Worm (Caenorhabditis elegans): ENCODE data around the gene D1053.2.

D1053.2 gene

ce11 chrX:11726450-11726849 lies 1.5 kb upstream of the D1053.2 start:
- TF ChIP-seq ztf-29 (GFP tag; IDR thresholded peaks at IDR 0.05): no peak
- TF ChIP-seq ref-1 (GFP tag; conservative IDR thresholded peaks at IDR 0.05): no peak
- no peak for TF ChIP-seq ztf-23 (GFP tag; IDR thresholded peaks at IDR 0.05)
- TF ChIP-seq cog-1 (tag; optimal IDR thresholded peaks at IDR 0.05): no peak
- no peak for TF ChIP-seq flt-1 (GFP tag; IDR thresholded peaks at IDR 0.05)
- no peak for TF ChIP-seq tab-1 (GFP tag; IDR thresholded peaks at IDR 0.05)
- TF ChIP-seq klf-2 (GFP tag; conservative IDR thresholded peaks at IDR 0.05): no peak
- TF ChIP-seq T22C8.4 (GFP tag; IDR thresholded peaks at IDR 0.05): no peak
- no peak for TF ChIP-seq med-1 (GFP tag; optimal IDR thresholded peaks at IDR 0.05; ENCODE audit: insufficient read depth)

- TF ChIP-seq ztf-29 (GFP tag; IDR thresholded peaks at IDR 0.05): no peak
- no peak for TF ChIP-seq cog-1 (tag; optimal IDR thresholded peaks at IDR 0.05)
- no peak for TF ChIP-seq klf-2 (GFP tag; conservative IDR thresholded peaks at IDR 0.05)
- no peak for TF ChIP-seq ref-1 (GFP tag; conservative IDR thresholded peaks at IDR 0.05)
- TF ChIP-seq tab-1 (GFP tag; IDR thresholded peaks at IDR 0.05): no peak
- no peak for TF ChIP-seq ztf-23 (GFP tag; IDR thresholded peaks at IDR 0.05)
- no peak for TF ChIP-seq med-1 (GFP tag; optimal IDR thresholded peaks at IDR 0.05; ENCODE audit: insufficient read depth)
- TF ChIP-seq flt-1 (GFP tag; IDR thresholded peaks at IDR 0.05): no peak
- TF ChIP-seq T22C8.4 (GFP tag; IDR thresholded peaks at IDR 0.05): no peak
These were observed 4.8 kb downstream of the D1053.2 start for ce11 chrX:11732752-11733151.

DNA sequence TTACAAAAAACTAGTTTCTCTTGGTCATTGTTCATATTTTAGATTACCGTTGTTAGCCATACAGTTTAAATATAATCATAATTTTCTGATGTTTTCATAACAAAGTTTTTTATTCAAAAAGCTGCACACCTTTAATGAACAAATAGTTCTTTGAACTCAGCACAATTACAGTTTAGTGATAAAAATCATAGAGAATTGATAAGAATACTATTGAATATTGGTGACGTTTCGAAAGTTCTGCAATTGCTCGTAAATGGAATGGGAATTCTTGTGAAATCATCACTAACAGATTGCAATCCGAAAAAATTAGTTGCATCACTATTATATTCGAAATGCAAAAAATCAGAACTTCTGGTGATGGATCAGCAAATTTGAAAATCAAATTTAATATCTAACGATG lies 6.2 kb downstream of the D1053.2 start:
- no peak for TF ChIP-seq ztf-23 (GFP tag; IDR thresholded peaks at IDR 0.05)
- no peak for TF ChIP-seq klf-2 (GFP tag; conservative IDR thresholded peaks at IDR 0.05)
- no peak for TF ChIP-seq cog-1 (tag; optimal IDR thresholded peaks at IDR 0.05)
- no peak for TF ChIP-seq T22C8.4 (GFP tag; IDR thresholded peaks at IDR 0.05)
- no peak for TF ChIP-seq tab-1 (GFP tag; IDR thresholded peaks at IDR 0.05)
- TF ChIP-seq flt-1 (GFP tag; IDR thresholded peaks at IDR 0.05): no peak
- TF ChIP-seq ztf-29 (GFP tag; IDR thresholded peaks at IDR 0.05): no peak
- no peak for TF ChIP-seq med-1 (GFP tag; optimal IDR thresholded peaks at IDR 0.05; ENCODE audit: insufficient read depth)
- no peak for TF ChIP-seq ref-1 (GFP tag; conservative IDR thresholded peaks at IDR 0.05)

DNA sequence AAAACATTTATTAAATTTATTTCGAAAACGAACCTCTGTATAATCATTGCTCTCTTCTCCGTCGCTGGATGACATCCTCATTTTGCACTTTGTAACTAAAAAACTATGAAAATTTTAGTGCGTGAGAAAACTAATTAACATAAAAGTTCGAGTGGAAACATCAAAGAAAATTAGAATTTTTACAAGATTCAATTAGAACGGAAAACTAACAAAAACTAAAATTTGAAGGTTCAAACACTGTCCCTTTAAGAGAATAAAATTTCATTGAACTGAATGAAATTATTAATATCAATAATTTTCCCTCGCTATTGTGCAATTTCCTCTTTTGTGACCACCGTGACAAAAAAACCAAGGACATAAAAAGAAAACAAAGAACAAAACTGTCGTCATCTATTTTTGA lies 9.1 kb downstream of the D1053.2 start, which contains the start of gene D1053.3:
Gene D1053.3 (minus strand): TSS at position 101 of the 400 bp plus-strand sequence.
- TF ChIP-seq ref-1 (GFP tag; conservative IDR thresholded peaks at IDR 0.05) (no peak), cog-1 (tag; optimal IDR thresholded peaks at IDR 0.05) (no peak), flt-1 (GFP tag; IDR thresholded peaks at IDR 0.05) (no peak), ztf-23 (GFP tag; IDR thresholded peaks at IDR 0.05) (no peak), tab-1 (GFP tag; IDR thresholded peaks at IDR 0.05) (no peak), T22C8.4 (GFP tag; IDR thresholded peaks at IDR 0.05) (no peak), klf-2 (GFP tag; conservative IDR thresholded peaks at IDR 0.05) (no peak), ztf-29 (GFP tag; IDR thresholded peaks at IDR 0.05) (no peak), med-1 (GFP tag; optimal IDR thresholded peaks at IDR 0.05; ENCODE audit: insufficient read depth) (no peak)

ce11 chrX:11738602-11739100 lies 10.7 kb downstream of the D1053.2 start, which contains the start of gene nspa-9:
nspa-9 (plus strand) TSS chrX:11739050.
- TF ChIP-seq klf-2 (GFP tag; conservative IDR thresholded peaks at IDR 0.05) (no peak), ref-1 (GFP tag; conservative IDR thresholded peaks at IDR 0.05) (no peak), T22C8.4 (GFP tag; IDR thresholded peaks at IDR 0.05) (no peak), cog-1 (tag; optimal IDR thresholded peaks at IDR 0.05) (no peak), ztf-23 (GFP tag; IDR thresholded peaks at IDR 0.05) (no peak), tab-1 (GFP tag; IDR thresholded peaks at IDR 0.05) (no peak), med-1 (GFP tag; optimal IDR thresholded peaks at IDR 0.05; ENCODE audit: insufficient read depth) (no peak), flt-1 (GFP tag; IDR thresholded peaks at IDR 0.05) (no peak), ztf-29 (GFP tag; IDR thresholded peaks at IDR 0.05) (no peak)

ce11 chrX:11743723-11744122 lies 15.8 kb downstream of the D1053.2 start:
- no peak for TF ChIP-seq ztf-23 (GFP tag; IDR thresholded peaks at IDR 0.05)
- TF ChIP-seq med-1 (GFP tag; optimal IDR thresholded peaks at IDR 0.05; ENCODE audit: insufficient read depth): no peak
- TF ChIP-seq cog-1 (tag; optimal IDR thresholded peaks at IDR 0.05): no peak
- TF ChIP-seq klf-2 (GFP tag; conservative IDR thresholded peaks at IDR 0.05): no peak
- TF ChIP-seq tab-1 (GFP tag; IDR thresholded peaks at IDR 0.05): no peak
- no peak for TF ChIP-seq T22C8.4 (GFP tag; IDR thresholded peaks at IDR 0.05)
- no peak for TF ChIP-seq ref-1 (GFP tag; conservative IDR thresholded peaks at IDR 0.05)
- TF ChIP-seq flt-1 (GFP tag; IDR thresholded peaks at IDR 0.05): no peak
- TF ChIP-seq ztf-29 (GFP tag; IDR thresholded peaks at IDR 0.05): no peak

DNA sequence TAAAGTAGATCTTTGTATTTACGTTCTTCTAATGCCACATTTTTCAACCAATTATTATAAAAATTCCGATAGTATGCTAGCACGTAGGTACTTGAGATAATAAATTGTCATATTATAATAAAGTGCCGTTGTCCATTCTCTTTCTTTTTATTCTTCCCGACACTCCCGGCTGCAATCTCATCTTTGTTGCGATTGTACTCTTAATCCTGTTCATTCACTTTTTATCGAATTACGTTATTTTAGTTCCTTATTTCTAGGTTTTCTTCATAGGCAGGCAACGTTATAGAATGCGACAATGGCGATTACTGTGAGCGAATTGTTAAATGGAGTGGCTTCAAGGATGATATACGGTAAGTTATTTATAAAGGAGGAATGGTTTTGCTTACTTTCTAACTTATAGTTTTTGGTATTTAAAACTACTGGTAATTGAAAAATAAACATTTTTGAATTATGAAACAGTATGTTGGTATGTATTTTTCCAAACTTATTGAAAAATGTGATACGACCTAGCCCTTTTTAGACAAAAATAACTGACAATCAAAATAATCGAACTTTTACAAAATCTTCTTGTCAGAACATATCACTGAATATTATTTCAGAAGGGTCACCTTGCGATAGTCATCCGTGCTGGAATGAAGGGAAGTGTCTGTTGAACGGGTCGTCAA lies 18.0 kb downstream of the D1053.2 start, which contains the start of gene C40H5.2:
Gene C40H5.2 (plus strand): TSS at position 256 of the 665 bp plus-strand sequence.
- no peak for TF ChIP-seq ref-1 (GFP tag; conservative IDR thresholded peaks at IDR 0.05)
- no peak for TF ChIP-seq cog-1 (tag; optimal IDR thresholded peaks at IDR 0.05)
- TF ChIP-seq klf-2 (GFP tag; conservative IDR thresholded peaks at IDR 0.05): no peak
- TF ChIP-seq ztf-23 (GFP tag; IDR thresholded peaks at IDR 0.05): no peak
- TF ChIP-seq med-1 (GFP tag; optimal IDR thresholded peaks at IDR 0.05; ENCODE audit: insufficient read depth): no peak
- TF ChIP-seq T22C8.4 (GFP tag; IDR thresholded peaks at IDR 0.05): no peak
- TF ChIP-seq flt-1 (GFP tag; IDR thresholded peaks at IDR 0.05): no peak
- TF ChIP-seq tab-1 (GFP tag; IDR thresholded peaks at IDR 0.05): no peak
- no peak for TF ChIP-seq ztf-29 (GFP tag; IDR thresholded peaks at IDR 0.05)

- TF ChIP-seq klf-2 (GFP tag; conservative IDR thresholded peaks at IDR 0.05) (no peak), T22C8.4 (GFP tag; IDR thresholded peaks at IDR 0.05) (no peak), flt-1 (GFP tag; IDR thresholded peaks at IDR 0.05) (no peak), ztf-29 (GFP tag; IDR thresholded peaks at IDR 0.05) (no peak), tab-1 (GFP tag; IDR thresholded peaks at IDR 0.05) (no peak), cog-1 (tag; optimal IDR thresholded peaks at IDR 0.05) (no peak), med-1 (GFP tag; optimal IDR thresholded peaks at IDR 0.05; ENCODE audit: insufficient read depth) (no peak), ztf-23 (GFP tag; IDR thresholded peaks at IDR 0.05) (no peak), ref-1 (GFP tag; conservative IDR thresholded peaks at IDR 0.05) (no peak)
These were observed 24.3 kb downstream of the D1053.2 start for ce11 chrX:11752289-11752688.

DNA sequence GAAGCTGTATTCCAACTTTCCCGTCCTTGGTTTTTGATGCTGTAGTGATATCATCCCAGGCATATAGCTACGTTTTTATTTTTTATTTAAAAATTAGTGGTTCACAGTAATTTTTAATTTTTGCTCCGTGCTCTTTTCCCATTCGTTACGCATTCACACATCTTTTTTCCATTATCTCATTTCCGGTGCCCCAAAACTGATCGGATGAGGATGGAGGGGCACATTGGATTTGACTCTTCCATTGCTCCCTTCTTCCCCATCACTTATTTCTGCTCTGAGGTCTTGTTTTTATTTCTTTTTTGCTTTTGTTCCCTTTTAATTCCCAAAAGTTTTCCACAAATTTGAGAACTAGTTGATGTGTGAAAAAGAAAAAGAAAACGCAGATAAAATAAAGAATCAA lies 25.2 kb downstream of the D1053.2 start:
- TF ChIP-seq cog-1 (tag; optimal IDR thresholded peaks at IDR 0.05): no peak
